Fruit fly (Drosophila melanogaster) whole organism, embryonic: ENCODE data around the gene CG31445.

ENCODE experiments used
- CG10267 ChIP-seq: fragments of 200-800 bp; sonication (Bioruptor generic); optimal IDR thresholded peaks from 2 replicates; lab custom pipeline; 2018; ENCODE audit warnings: missing biosample characterization, mild to moderate bottlenecking, missing genetic modification characterization, moderate library complexity
- CG10462 ChIP-seq: fragments of 200-800 bp; sonication (Bioruptor generic); optimal IDR thresholded peaks from 2 replicates; lab custom pipeline; 2016; ENCODE audit warnings: missing biosample characterization, missing genetic modification characterization
- CG10979 ChIP-seq: fragments of 200-800 bp; sonication (Bioruptor generic); optimal IDR thresholded peaks from 2 replicates; lab custom pipeline; 2018; ENCODE audit warnings: missing biosample characterization, mild to moderate bottlenecking, missing genetic modification characterization, moderate library complexity
- CG1233 ChIP-seq: fragments of 200-800 bp; sonication (Bioruptor generic); optimal IDR thresholded peaks from 4 replicates; lab custom pipeline; 2018; ENCODE audit warnings: missing biosample characterization, mild to moderate bottlenecking, missing genetic modification characterization
- CG15479 ChIP-seq: fragments of 200-800 bp; sonication (Bioruptor generic); optimal IDR thresholded peaks from 3 replicates; lab custom pipeline; 2019; ENCODE audit warnings: missing biosample characterization, mild to moderate bottlenecking, missing genetic modification characterization, moderate library complexity
- CG1647 ChIP-seq: fragments of 200-800 bp; sonication (Bioruptor generic); optimal IDR thresholded peaks from 3 replicates; lab custom pipeline; 2016; ENCODE audit warnings: missing biosample characterization, missing genetic modification characterization
- CG18262 ChIP-seq: fragments of 200-800 bp; optimal IDR thresholded peaks from 3 replicates; lab custom pipeline; 2019; ENCODE audit warnings: missing biosample characterization, mild to moderate bottlenecking, missing genetic modification characterization, moderate library complexity
- CG2712 ChIP-seq: fragments of 200-800 bp; optimal IDR thresholded peaks from 3 replicates; lab custom pipeline; 2019; ENCODE audit warnings: missing biosample characterization, mild to moderate bottlenecking, missing genetic modification characterization, moderate library complexity
- CG33557 ChIP-seq: fragments of 200-800 bp; sonication (Bioruptor generic); optimal IDR thresholded peaks from 2 replicates; lab custom pipeline; 2019; ENCODE audit warnings: missing biosample characterization, mild to moderate bottlenecking, missing genetic modification characterization, moderate library complexity
- CG3847 ChIP-seq: fragments of 200-800 bp; sonication (Bioruptor generic); IDR thresholded peaks from 2 replicates; pipeline ENCODE4 v1.3.6; 2022; ENCODE audit warnings: missing biosample characterization, missing genetic modification characterization
- CG4328 ChIP-seq: fragments of 200-800 bp; sonication (Bioruptor generic); optimal IDR thresholded peaks from 3 replicates; lab custom pipeline; 2017; ENCODE audit warnings: missing biosample characterization, missing genetic modification reagents, missing genetic modification characterization
- CG4820 ChIP-seq: fragments of 200-800 bp; sonication (Bioruptor generic); optimal IDR thresholded peaks from 3 replicates; lab custom pipeline; 2016; ENCODE audit warnings: missing biosample characterization, missing genetic modification characterization
- CG7357 ChIP-seq: fragments of 200-800 bp; sonication (Bioruptor generic); IDR thresholded peaks from 3 replicates; pipeline ENCODE4 v1.3.6; 2022; ENCODE audit warnings: missing biosample characterization, missing genetic modification characterization
- CG7745 ChIP-seq: fragments of 200-800 bp; sonication (Bioruptor generic); optimal IDR thresholded peaks from 2 replicates; lab custom pipeline; 2018; ENCODE audit warnings: missing biosample characterization, mild to moderate bottlenecking, missing genetic modification characterization, moderate library complexity
- CG7928 ChIP-seq: fragments of 200-800 bp; sonication (Bioruptor generic); optimal IDR thresholded peaks from 2 replicates; lab custom pipeline; 2017; ENCODE audit warnings: missing biosample characterization, mild to moderate bottlenecking, missing genetic modification characterization
- CG8089 ChIP-seq: fragments of 200-800 bp; sonication (Bioruptor generic); optimal IDR thresholded peaks from 3 replicates; lab custom pipeline; 2016; ENCODE audit warnings: missing biosample characterization, missing genetic modification characterization
- D19A ChIP-seq: fragments of 200-800 bp; optimal IDR thresholded peaks from 3 replicates; lab custom pipeline; 2019; ENCODE audit warnings: missing biosample characterization, mild to moderate bottlenecking, missing genetic modification characterization, moderate library complexity
- Drgx ChIP-seq: fragments of 200-800 bp; sonication (Bioruptor generic); IDR thresholded peaks from 2 replicates; pipeline ENCODE4 v1.3.6; 2022; ENCODE audit warnings: missing biosample characterization, missing genetic modification characterization
- H15 ChIP-seq: fragments of 200-800 bp; sonication (Bioruptor generic); IDR thresholded peaks from 3 replicates; pipeline ENCODE4 v1.3.6; 2022; ENCODE audit warnings: missing biosample characterization, missing genetic modification characterization
- Hmr ChIP-seq: fragments of 200-800 bp; sonication (Bioruptor generic); optimal IDR thresholded peaks from 3 replicates; lab custom pipeline; 2017; ENCODE audit warnings: mild to moderate bottlenecking, missing biosample characterization, missing genetic modification reagents, missing genetic modification characterization
- MESR4 ChIP-seq: fragments of 200-800 bp; sonication (Bioruptor generic); optimal IDR thresholded peaks from 2 replicates; lab custom pipeline; 2018; ENCODE audit warnings: missing biosample characterization, mild to moderate bottlenecking, missing genetic modification characterization, moderate library complexity
- Oli ChIP-seq: fragments of 200-800 bp; sonication (Bioruptor generic); optimal IDR thresholded peaks from 2 replicates; lab custom pipeline; 2018; ENCODE audit warnings: missing biosample characterization, mild to moderate bottlenecking, missing genetic modification characterization, moderate library complexity
- TFAM ChIP-seq: fragments of 200-800 bp; sonication (Bioruptor generic); optimal IDR thresholded peaks from 2 replicates; lab custom pipeline; 2017; ENCODE audit warnings: missing biosample characterization, missing genetic modification characterization, inconsistent platforms
- Xrp1 ChIP-seq: fragments of 200-800 bp; sonication (Bioruptor generic); IDR thresholded peaks from 2 replicates; pipeline ENCODE4 v1.3.6; 2022; ENCODE audit warnings: missing biosample characterization, missing genetic modification characterization
- ara ChIP-seq: fragments of 200-800 bp; sonication (Bioruptor generic); IDR thresholded peaks from 2 replicates; pipeline ENCODE4 v1.3.6; 2022; ENCODE audit warnings: missing biosample characterization, missing genetic modification characterization
- bigmax ChIP-seq: fragments of 200-800 bp; sonication (Bioruptor generic); optimal IDR thresholded peaks from 2 replicates; lab custom pipeline; 2018; ENCODE audit warnings: missing biosample characterization, mild to moderate bottlenecking, missing genetic modification characterization
- chinmo ChIP-seq: fragments of 200-800 bp; sonication (Bioruptor generic); IDR thresholded peaks from 4 replicates; pipeline ENCODE4 v1.3.6; 2022; ENCODE audit warnings: missing biosample characterization, missing genetic modification characterization; ENCODE audit not compliant: partially characterized antibody
- dmrt11E ChIP-seq: fragments of 200-800 bp; sonication (Bioruptor generic); optimal IDR thresholded peaks from 3 replicates; lab custom pipeline; 2018; ENCODE audit warnings: missing biosample characterization, mild to moderate bottlenecking, missing genetic modification characterization, moderate library complexity
- dysf ChIP-seq: fragments of 200-800 bp; sonication (Bioruptor generic); IDR thresholded peaks from 3 replicates; pipeline ENCODE4 v1.3.6; 2022; ENCODE audit warnings: missing biosample characterization, missing genetic modification characterization
- ewg ChIP-seq: fragments of 200-800 bp; sonication (Bioruptor generic); optimal IDR thresholded peaks from 3 replicates; lab custom pipeline; 2017; ENCODE audit warnings: mild to moderate bottlenecking, missing biosample characterization, missing genetic modification reagents, missing genetic modification characterization
- eyg ChIP-seq: fragments of 200-800 bp; sonication (Bioruptor generic); optimal IDR thresholded peaks from 3 replicates; lab custom pipeline; 2016; ENCODE audit warnings: missing biosample characterization, missing genetic modification characterization
- fd102C ChIP-seq: fragments of 200-800 bp; sonication (Bioruptor generic); optimal IDR thresholded peaks from 2 replicates; lab custom pipeline; 2018; ENCODE audit warnings: missing biosample characterization, mild to moderate bottlenecking, missing genetic modification characterization, moderate library complexity
- gce ChIP-seq: fragments of 200-800 bp; sonication (Bioruptor generic); IDR thresholded peaks from 3 replicates; pipeline ENCODE4 v1.3.6; 2022; ENCODE audit warnings: missing biosample characterization, missing genetic modification characterization
- gem ChIP-seq: fragments of 200-800 bp; sonication (Bioruptor generic); optimal IDR thresholded peaks from 2 replicates; lab custom pipeline; 2019; ENCODE audit warnings: missing biosample characterization, mild to moderate bottlenecking, missing genetic modification characterization, moderate library complexity
- lola ChIP-seq, 3 experiments: fragments of >200 bp in 2 of 3; fragments of 200-800 bp in 1 of 3; sonication (Bioruptor generic) in 1 of 3; optimal IDR thresholded peaks; 2 replicates each; lab custom pipeline; 2017 to 2019; ENCODE audit warnings: missing biosample characterization in 3 of 3, missing genetic modification characterization in 3 of 3, mild to moderate bottlenecking in 1 of 3, moderate library complexity in 1 of 3
- psq ChIP-seq: fragments of 200-800 bp; sonication (Bioruptor generic); optimal IDR thresholded peaks from 2 replicates; lab custom pipeline; 2017; ENCODE audit warnings: missing biosample characterization, missing genetic modification characterization
- row ChIP-seq: fragments of 200-800 bp; sonication (Bioruptor generic); IDR thresholded peaks from 3 replicates; pipeline ENCODE4 v1.3.6; 2022; ENCODE audit warnings: missing biosample characterization, missing genetic modification characterization
- sd ChIP-seq: fragments of 200-800 bp; sonication (Bioruptor generic); optimal IDR thresholded peaks from 3 replicates; lab custom pipeline; 2018; ENCODE audit warnings: missing biosample characterization, mild to moderate bottlenecking, missing genetic modification characterization, moderate library complexity
- sens ChIP-seq: fragments of 200-800 bp; sonication (Bioruptor generic); peaks from one replicate; lab custom pipeline; 2016; ENCODE audit warnings: missing biosample characterization, missing genetic modification characterization
- sens-2 ChIP-seq: fragments of 200-800 bp; sonication (Bioruptor generic); IDR thresholded peaks from 2 replicates; pipeline ENCODE4 v1.3.6; 2022; ENCODE audit warnings: missing biosample characterization, missing genetic modification characterization
- seq ChIP-seq: fragments of 200-800 bp; sonication (Bioruptor generic); IDR thresholded peaks from 2 replicates; pipeline ENCODE4 v1.3.6; 2022; ENCODE audit warnings: missing biosample characterization, missing genetic modification characterization
- slou ChIP-seq: fragments of 200-800 bp; sonication (Bioruptor generic); optimal IDR thresholded peaks from 3 replicates; lab custom pipeline; 2016; ENCODE audit warnings: missing biosample characterization, missing genetic modification characterization
- stc ChIP-seq: fragments of 200-800 bp; sonication (Bioruptor generic); IDR thresholded peaks from 2 replicates; pipeline ENCODE4 v1.3.6; 2022; ENCODE audit warnings: missing biosample characterization, missing genetic modification characterization
- unc-4 ChIP-seq: fragments of 200-800 bp; sonication (Bioruptor generic); IDR thresholded peaks from 2 replicates; pipeline ENCODE4 v1.3.6; 2022; ENCODE audit warnings: missing biosample characterization, missing genetic modification characterization; ENCODE audit not compliant: partially characterized antibody
- z ChIP-seq: fragments of 200-800 bp; sonication (Bioruptor generic); IDR thresholded peaks from 3 replicates; pipeline ENCODE4 v1.3.6; 2022; ENCODE audit warnings: missing biosample characterization, missing genetic modification characterization

The CG31445 gene

DNA sequence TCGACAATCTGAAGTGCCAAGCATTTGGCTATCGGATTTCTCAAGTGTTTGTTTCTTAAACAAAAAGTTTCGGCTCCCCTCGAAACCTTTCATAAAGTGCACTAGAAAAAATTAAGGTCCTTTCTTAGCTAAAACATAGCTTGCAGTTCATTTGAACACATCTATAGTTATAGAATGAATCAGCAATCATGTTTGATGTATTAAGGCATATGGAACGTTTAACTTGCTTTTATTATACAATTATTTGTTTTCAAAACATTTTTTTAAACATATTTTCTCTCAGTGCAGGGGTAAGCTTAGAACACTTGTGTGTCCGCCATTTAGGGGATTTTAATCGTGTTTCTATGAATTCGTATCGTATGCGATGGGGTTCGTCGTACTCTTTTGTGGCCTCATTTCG is 30.0 kb upstream of the CG31445 start (continued):
- TF ChIP-seq H15 (GFP tag; lab: Robert Waterston, UW) (peak; percentile 60; the same call in 2 of the 3 replicates), bigmax (GFP tag; lab: Kevin White, UChicago) (no peak), ewg (peak; percentile 60), CG7357 (GFP tag; lab: Robert Waterston, UW) (0 out of 3 replicates have a peak, but pooled peaks have one; percentile 47), CG10462 (no peak), fd102C (GFP tag; lab: Kevin White, UChicago) (no peak), CG4820 (GFP tag; lab: Kevin White, UChicago) (peak; percentile 57), CG10267 (tag; lab: Kevin White, UChicago) (peak; percentile 74), CG1233 (GFP tag; lab: Kevin White, UChicago) (peak; percentile 21), CG15479 (GFP tag; lab: Kevin White, UChicago) (no peak), Drgx (GFP tag; lab: Robert Waterston, UW) (no peak), CG7745 (peak; percentile 36), CG1647 (no peak), CG4328 (GFP tag; lab: Kevin White, UChicago) (no peak), TFAM (no peak), gce (GFP tag; lab: Robert Waterston, UW) (no peak), CG8089 (peak; percentile 57), MESR4 (GFP tag; lab: Kevin White, UChicago) (no peak), Hmr (GFP tag; lab: Kevin White, UChicago) (no peak), seq (GFP tag; lab: Robert Waterston, UW) (0 out of 2 replicates have a peak, but pooled peaks have one; percentile 17), dysf (GFP tag; lab: Robert Waterston, UW) (peak; percentile 70), CG3847 (GFP tag; lab: Robert Waterston, UW) (no peak), z (GFP tag; lab: Robert Waterston, UW) (no peak), slou (GFP tag; lab: Kevin White, UChicago) (no peak), unc-4 (GFP tag; lab: Robert Waterston, UW) (no peak), eyg (GFP tag; lab: Kevin White, UChicago) (no peak), psq (GFP tag; lab: Kevin White, UChicago) (peak; percentile 37), stc (GFP tag; lab: Robert Waterston, UW) (peak; percentile 54; the same call in 1 of the 2 replicates)
- TF ChIP-seq, all 482 proteins: peak for 250

- TF ChIP-seq CG33557 (GFP tag; lab: Kevin White, UChicago), result no peak
- peak; percentile 23 for TF ChIP-seq gem
- TF ChIP-seq CG10979, result peak; percentile 9
- peak; percentile 30 for TF ChIP-seq CG2712 (tag; lab: Kevin White, UChicago)
- TF ChIP-seq dmrt11E, result peak; percentile 57
- no peak for TF ChIP-seq Oli (tag; lab: Kevin White, UChicago)
- peak; percentile 14; the same call in 1 of the 2 replicates for TF ChIP-seq ara (GFP tag; lab: Robert Waterston, UW)
- peak; percentile 17 for TF ChIP-seq CG18262 (tag; lab: Kevin White, UChicago)
- 0 out of 2 replicates have a peak, but pooled peaks have one; percentile 21 for TF ChIP-seq Xrp1
- peak in 1 of 3 experiments; percentile 10 for TF ChIP-seq lola (GFP tag; optimal IDR thresholded peaks at IDR 0.05; lab: Kevin White, UChicago)
- TF ChIP-seq CG7928 (GFP tag; lab: Kevin White, UChicago), result no peak
- TF ChIP-seq D19A (tag; lab: Kevin White, UChicago), result peak; percentile 97
- no peak for TF ChIP-seq unc-4 (GFP tag; lab: Robert Waterston, UW)
- TF ChIP-seq sens (GFP tag; lab: Kevin White, UChicago), result peak; percentile 79
- no peak for TF ChIP-seq chinmo (GFP tag; lab: Robert Waterston, UW)
- TF ChIP-seq row (GFP tag; lab: Robert Waterston, UW), result peak; percentile 50; the same call in 2 of the 3 replicates
- 0 out of 2 replicates have a peak, but pooled peaks have one; percentile 22 for TF ChIP-seq sens-2 (GFP tag; lab: Robert Waterston, UW)
- TF ChIP-seq sd (tag; lab: Kevin White, UChicago), result no peak
Measured at dm6 chr3R:29273029-29273428, 28.4 kb upstream of the CG31445 start.
